Worm (Caenorhabditis elegans) whole organism, mixed stage, embryonic: ENCODE data around the gene H35N09.1.

Experiments
- blmp-1 ChIP-seq: fragments of 150-350 bp; optimal IDR thresholded peaks from 2 replicates; lab custom pipeline; 2014; ENCODE audit warnings: missing biosample characterization, missing genetic modification characterization
- cnd-1 ChIP-seq: fragments of 200-800 bp; sonication (Bioruptor generic); optimal IDR thresholded peaks from 2 replicates; lab custom pipeline; 2018; ENCODE audit warnings: mild to moderate bottlenecking, missing genetic modification characterization, missing compliant biosample characterization
- elt-3 ChIP-seq: fragments of 150-350 bp; optimal IDR thresholded peaks from 2 replicates; lab custom pipeline; 2014; ENCODE audit warnings: missing biosample characterization, missing genetic modification characterization
- nhr-237 ChIP-seq: fragments of 150-350 bp; optimal IDR thresholded peaks from 2 replicates; lab custom pipeline; 2014; ENCODE audit warnings: missing biosample characterization, missing genetic modification characterization
- nhr-76 ChIP-seq: sonication (generic microtip); optimal IDR thresholded peaks from 2 replicates; lab custom pipeline; 2017; ENCODE audit warnings: missing biosample characterization, missing genetic modification characterization
- pha-4 ChIP-seq: fragments of 150-350 bp; optimal IDR thresholded peaks from 2 replicates; lab custom pipeline; 2018; ENCODE audit warnings: missing biosample characterization, missing genetic modification reagents, missing genetic modification characterization
- snpc-4 ChIP-seq: fragments of 150-350 bp; optimal IDR thresholded peaks from 2 replicates; lab custom pipeline; 2014; ENCODE audit warnings: missing biosample characterization, missing genetic modification characterization
- unc-120 ChIP-seq: sonication (generic microtip); optimal IDR thresholded peaks from 2 replicates; lab custom pipeline; 2017; ENCODE audit warnings: missing genetic modification characterization, missing compliant biosample characterization; ENCODE audit not compliant: poor library complexity, severe bottlenecking
- zip-8 ChIP-seq: fragments of 150-350 bp; optimal IDR thresholded peaks from 2 replicates; lab custom pipeline; 2014; ENCODE audit warnings: missing biosample characterization, missing genetic modification characterization

DNA sequence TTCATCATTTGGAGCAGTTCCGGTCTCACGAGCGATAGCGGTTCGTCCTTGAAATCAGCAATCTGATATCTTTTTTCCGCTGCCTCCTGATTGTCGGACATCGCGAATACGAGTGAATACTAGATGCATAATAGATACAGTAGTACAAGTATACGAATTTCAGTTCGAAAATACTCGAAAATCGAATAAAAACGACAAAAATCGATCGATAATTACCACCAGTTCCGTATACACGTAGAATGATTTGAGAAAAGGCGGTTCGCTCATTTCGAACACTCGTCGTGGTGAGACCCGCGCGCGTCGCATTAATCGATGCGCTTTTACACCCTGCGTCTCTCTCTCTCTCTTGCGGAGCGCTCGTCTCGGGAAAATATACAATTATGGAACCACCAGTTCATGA is 41.9 kb downstream of the H35N09.1 start, which contains the start of gene F12D9.2:
- TF ChIP-seq unc-120: no peak
- TF ChIP-seq nhr-237 (tag; lab: Kevin White, UChicago): no peak
- TF ChIP-seq zip-8 (tag; lab: Kevin White, UChicago): no peak
- no peak for TF ChIP-seq pha-4 (tag; lab: Kevin White, UChicago)
- TF ChIP-seq snpc-4: no peak
- no peak for TF ChIP-seq cnd-1 (tag; lab: Kevin White, UChicago)
- no peak for TF ChIP-seq elt-3
- no peak for TF ChIP-seq nhr-76 (tag; lab: Kevin White, UChicago)
- no peak for TF ChIP-seq blmp-1 (tag; lab: Kevin White, UChicago)
